Worm (Caenorhabditis elegans): ENCODE data around the gene F38A6.5.

- no peak for TF ChIP-seq dmd-9 (GFP tag; IDR thresholded peaks at IDR 0.05)
- no peak for TF ChIP-seq snpc-4 (tag; optimal IDR thresholded peaks at IDR 0.05)
Observed at ce11 chrV:20728763-20729350, 44.7 kb downstream of the F38A6.5 start, which contains the start of gene ipla-3.

Data from whole organism, L4 larva.